Fruit fly (Drosophila melanogaster) S2 (cell line): ENCODE data around the gene Gr22b.

Experiments
- CG8478 ChIP-seq: fragments of >200 bp; optimal IDR thresholded peaks from 2 replicates; lab custom pipeline; 2018
- CTCF ChIP-seq, 2 experiments: fragments of >200 bp; optimal IDR thresholded peaks; 2 replicates each; lab custom pipeline; 2018

Gr22b gene

DNA sequence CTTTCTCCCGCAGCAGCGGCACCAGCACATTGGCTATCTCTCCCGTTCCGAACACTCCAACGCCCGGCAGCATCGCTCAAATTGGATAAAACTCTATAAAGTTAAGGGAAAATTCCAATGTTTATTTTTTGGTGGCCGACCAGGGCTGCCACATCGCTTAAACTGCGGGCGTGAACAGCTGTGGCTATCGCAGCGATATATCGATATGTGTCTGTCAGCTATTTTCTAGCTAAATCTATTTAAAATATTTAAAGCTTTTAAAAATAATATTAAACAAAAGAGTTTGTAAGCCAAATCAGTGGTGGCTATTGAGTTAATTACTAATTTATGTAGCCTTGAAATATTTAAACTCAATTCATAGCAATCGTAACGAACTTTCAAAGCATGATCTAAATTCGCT, 41.1 kb downstream of the Gr22b start, which contains the start of the genes CG17712 and CG17648:
TSS of gene CG17712 (minus strand) at position 170 of the 400 bp plus-strand sequence.
TSS of gene CG17648 (plus strand) at position 356 of the 400 bp plus-strand sequence.
- TF ChIP-seq CG8478 (lab: Kevin White, UChicago), result no peak
- no peak for TF ChIP-seq CTCF (optimal IDR thresholded peaks at IDR 0.05; lab: Kevin White, UChicago)

DNA sequence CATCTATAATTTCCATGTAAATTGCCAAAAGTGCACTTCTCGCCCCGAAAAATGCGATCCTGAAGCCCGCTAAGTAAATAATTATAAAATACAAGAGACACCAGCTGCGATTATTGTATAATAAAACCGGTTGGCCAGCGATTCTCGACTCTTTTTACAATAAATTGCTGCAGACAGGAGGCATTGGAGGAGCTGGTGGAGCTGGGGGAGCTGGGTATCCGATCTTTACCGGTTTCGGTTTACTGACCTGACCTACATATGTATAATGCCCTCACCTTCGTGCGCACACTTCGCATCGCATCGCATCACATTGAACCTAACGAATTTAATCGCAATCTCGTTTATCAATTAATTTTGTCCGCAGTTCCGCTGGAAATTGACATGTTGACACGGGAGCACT, 44.7 kb downstream of the Gr22b start:
- TF ChIP-seq CG8478 (lab: Kevin White, UChicago), result no peak
- TF ChIP-seq CTCF (optimal IDR thresholded peaks at IDR 0.05; lab: Kevin White, UChicago), result no peak

DNA sequence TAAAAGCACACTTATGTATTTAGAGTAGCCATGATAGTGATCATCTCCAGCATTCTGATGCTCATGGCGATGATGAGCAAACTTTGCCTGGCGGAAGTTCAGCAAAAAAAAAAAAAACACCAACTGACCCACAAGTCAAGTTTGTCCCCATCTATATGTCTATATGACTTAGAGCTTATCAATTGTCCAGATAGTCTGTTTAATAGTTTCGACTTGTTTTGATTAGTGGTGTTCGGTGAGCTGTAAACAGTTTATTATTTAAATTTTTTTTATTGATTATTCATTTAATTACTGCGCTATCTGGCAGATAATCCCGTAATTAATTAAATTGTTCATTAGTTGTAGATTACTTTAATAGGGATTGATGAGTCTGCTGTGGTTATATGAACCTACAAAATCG, 49.3 kb downstream of the Gr22b start:
- TF ChIP-seq CTCF (optimal IDR thresholded peaks at IDR 0.05; lab: Kevin White, UChicago) (no peak), CG8478 (lab: Kevin White, UChicago) (no peak)
